Worm (Caenorhabditis elegans) whole organism, late embryonic: ENCODE results near the gene inos-1.

Source experiments
- C08G9.2 ChIP-seq: sonication (generic microtip); optimal IDR thresholded peaks from 2 replicates; lab custom pipeline; 2016; ENCODE audit warnings: mild to moderate bottlenecking, missing genetic modification characterization, moderate library complexity, missing compliant biosample characterization
- C38D4.7 ChIP-seq: fragments of 200-800 bp; sonication (Bioruptor generic); optimal IDR thresholded peaks from 2 replicates; lab custom pipeline; 2018; ENCODE audit warnings: mild to moderate bottlenecking, missing genetic modification characterization, moderate library complexity, missing compliant biosample characterization
- ceh-14 ChIP-seq: sonication (generic microtip); optimal IDR thresholded peaks from 2 replicates; lab custom pipeline; 2016; ENCODE audit warnings: missing genotype, missing genetic modification characterization, missing compliant biosample characterization
- ceh-18 ChIP-seq: sonication (generic microtip); optimal IDR thresholded peaks from 2 replicates; lab custom pipeline; 2016; ENCODE audit warnings: missing genetic modification characterization, missing compliant biosample characterization
- ceh-19 ChIP-seq: fragments of 200-800 bp; sonication (Bioruptor generic); optimal IDR thresholded peaks from 2 replicates; lab custom pipeline; 2018; ENCODE audit warnings: mild to moderate bottlenecking, missing genetic modification characterization, missing compliant biosample characterization
- ceh-2 ChIP-seq: sonication (generic microtip); optimal IDR thresholded peaks from 2 replicates; lab custom pipeline; 2016; ENCODE audit warnings: missing genotype, missing genetic modification characterization, missing compliant biosample characterization
- ceh-22 ChIP-seq: sonication (generic microtip); optimal IDR thresholded peaks from 2 replicates; lab custom pipeline; 2017; ENCODE audit warnings: missing biosample characterization, missing genetic modification characterization
- ceh-24 ChIP-seq: sonication (generic microtip); optimal IDR thresholded peaks from 2 replicates; lab custom pipeline; 2016; ENCODE audit warnings: mild to moderate bottlenecking, missing genetic modification characterization, missing compliant biosample characterization
- ceh-34 ChIP-seq: sonication (generic microtip); optimal IDR thresholded peaks from 2 replicates; lab custom pipeline; 2016; ENCODE audit warnings: mild to moderate bottlenecking, missing genetic modification characterization, missing compliant biosample characterization
- ceh-45 ChIP-seq: fragments of 200-800 bp; sonication (Bioruptor generic); IDR thresholded peaks from 2 replicates; pipeline ENCODE4 v1.3.6; 2022; ENCODE audit warnings: missing genetic modification reagents, missing genetic modification characterization, missing compliant biosample characterization
- elt-4 ChIP-seq: sonication (generic microtip); optimal IDR thresholded peaks from 2 replicates; lab custom pipeline; 2016; ENCODE audit warnings: missing genetic modification characterization, missing compliant biosample characterization
- ets-4 ChIP-seq: sonication (generic microtip); optimal IDR thresholded peaks from 2 replicates; lab custom pipeline; 2016; ENCODE audit warnings: missing genetic modification characterization, missing compliant biosample characterization
- eyg-1 ChIP-seq: sonication (generic microtip); optimal IDR thresholded peaks from 2 replicates; lab custom pipeline; 2016; ENCODE audit warnings: missing genotype, missing genetic modification characterization, missing compliant biosample characterization
- fax-1 ChIP-seq: sonication (generic microtip); optimal IDR thresholded peaks from 2 replicates; lab custom pipeline; 2016; ENCODE audit warnings: missing genotype, missing genetic modification characterization, missing compliant biosample characterization
- hlh-13 ChIP-seq: fragments of 200-800 bp; sonication (Bioruptor generic); optimal IDR thresholded peaks from 2 replicates; lab custom pipeline; 2018; ENCODE audit warnings: mild to moderate bottlenecking, missing genetic modification characterization, missing compliant biosample characterization
- hlh-30 ChIP-seq: sonication (generic microtip); optimal IDR thresholded peaks from 2 replicates; lab custom pipeline; 2017; ENCODE audit warnings: antibody characterized with exemption, missing genetic modification characterization, missing compliant biosample characterization; ENCODE audit not compliant: insufficient read depth
- hlh-6 ChIP-seq: sonication (generic microtip); optimal IDR thresholded peaks from 2 replicates; lab custom pipeline; 2016; ENCODE audit warnings: missing genotype, missing genetic modification characterization, missing compliant biosample characterization
- hlh-8 ChIP-seq: sonication (generic microtip); optimal IDR thresholded peaks from 2 replicates; lab custom pipeline; 2016; ENCODE audit warnings: missing genotype, missing genetic modification characterization, missing compliant biosample characterization
- lin-11 ChIP-seq: fragments of 200-800 bp; sonication (Bioruptor generic); optimal IDR thresholded peaks from 2 replicates; lab custom pipeline; 2018; ENCODE audit warnings: mild to moderate bottlenecking, missing genetic modification characterization, missing compliant biosample characterization
- madf-2 ChIP-seq: sonication (generic microtip); optimal IDR thresholded peaks from 2 replicates; lab custom pipeline; 2017; ENCODE audit warnings: missing genetic modification characterization, missing compliant biosample characterization
- nhr-11 ChIP-seq: fragments of 150-350 bp; optimal IDR thresholded peaks from 2 replicates; lab custom pipeline; 2014; ENCODE audit warnings: missing biosample characterization, missing genetic modification characterization
- nhr-232 ChIP-seq: sonication (generic microtip); optimal IDR thresholded peaks from 2 replicates; lab custom pipeline; 2016; ENCODE audit warnings: missing genetic modification characterization, missing compliant biosample characterization
- odd-2 ChIP-seq: sonication (generic microtip); optimal IDR thresholded peaks from 2 replicates; lab custom pipeline; 2017; ENCODE audit warnings: antibody characterized with exemption, mild to moderate bottlenecking, missing genetic modification characterization, missing compliant biosample characterization
- pag-3 ChIP-seq: sonication (generic microtip); optimal IDR thresholded peaks from 2 replicates; lab custom pipeline; 2016; ENCODE audit warnings: missing compliant biosample characterization, missing genetic modification characterization, borderline replicate concordance
- pax-1 ChIP-seq: fragments of 150-350 bp; optimal IDR thresholded peaks from 2 replicates; lab custom pipeline; 2014; ENCODE audit warnings: missing biosample characterization, missing genetic modification characterization
- pqm-1 ChIP-seq: sonication (generic microtip); optimal IDR thresholded peaks from 2 replicates; lab custom pipeline; 2016; ENCODE audit warnings: missing genetic modification characterization, missing compliant biosample characterization
- ref-2 ChIP-seq: sonication (generic microtip); optimal IDR thresholded peaks from 2 replicates; lab custom pipeline; 2016; ENCODE audit warnings: missing genetic modification characterization, missing compliant biosample characterization
- rnt-1 ChIP-seq: sonication (generic microtip); optimal IDR thresholded peaks from 2 replicates; lab custom pipeline; 2016; ENCODE audit warnings: missing genetic modification characterization, missing compliant biosample characterization
- sdc-2 ChIP-seq: sonication (generic microtip); optimal IDR thresholded peaks from 2 replicates; lab custom pipeline; 2016; ENCODE audit warnings: missing genotype, missing genetic modification characterization, missing compliant biosample characterization
- sox-4 ChIP-seq: sonication (generic microtip); optimal IDR thresholded peaks from 2 replicates; lab custom pipeline; 2017; ENCODE audit warnings: mild to moderate bottlenecking, missing genetic modification characterization, inconsistent platforms, missing compliant biosample characterization
- tbx-2 ChIP-seq: sonication (generic microtip); optimal IDR thresholded peaks from 2 replicates; lab custom pipeline; 2016; ENCODE audit warnings: missing genetic modification characterization, missing compliant biosample characterization
- unc-3 ChIP-seq, 2 experiments: fragments of 200-800 bp in 1 of 2; sonication (Bioruptor generic) in 1 of 2; sonication (generic microtip) in 1 of 2; conservative IDR thresholded peaks in 1 of 2; optimal IDR thresholded peaks in 1 of 2; 2 replicates each; pipeline versions ENCODE4 v1.3.6 to Lab custom; 2016 to 2022; ENCODE audit warnings: missing compliant biosample characterization in 2 of 2, missing genetic modification characterization in 2 of 2, missing genetic modification reagents in 1 of 2
- unc-42 ChIP-seq: sonication (generic microtip); optimal IDR thresholded peaks from 2 replicates; lab custom pipeline; 2016; ENCODE audit warnings: missing genotype, missing genetic modification characterization, missing compliant biosample characterization
- unc-55 ChIP-seq: sonication (generic microtip); optimal IDR thresholded peaks from 2 replicates; lab custom pipeline; 2017; ENCODE audit warnings: missing biosample characterization, missing genetic modification reagents, missing genetic modification characterization
- zip-5 ChIP-seq: sonication (generic microtip); optimal IDR thresholded peaks from 2 replicates; lab custom pipeline; 2016; ENCODE audit warnings: missing genetic modification characterization, missing compliant biosample characterization

inos-1 gene

ce11 chrII:11685177-11685576, 14.9 kb downstream of the inos-1 start, which contains the start of gene C47D12.5:
Gene C47D12.5, minus strand, starts transcription at chrII:11685277.
- TF ChIP-seq rnt-1 (tag; lab: Kevin White, UChicago): no peak
- TF ChIP-seq odd-2: no peak
- no peak for TF ChIP-seq sox-4
- no peak for TF ChIP-seq hlh-13
- no peak for TF ChIP-seq ref-2 (tag; lab: Kevin White, UChicago)
- TF ChIP-seq ets-4: no peak
- no peak for TF ChIP-seq C38D4.7 (GFP tag; lab: Kevin White, UChicago)
- no peak for TF ChIP-seq hlh-6 (tag; lab: Kevin White, UChicago)
- no peak for TF ChIP-seq lin-11
- TF ChIP-seq C08G9.2 (tag; lab: Kevin White, UChicago): no peak
- no peak for TF ChIP-seq madf-2
- no peak for TF ChIP-seq ceh-45 (GFP tag; lab: Robert Waterston, UW)
- TF ChIP-seq eyg-1 (tag; lab: Kevin White, UChicago): no peak
- TF ChIP-seq elt-4 (tag; lab: Kevin White, UChicago): no peak
- TF ChIP-seq unc-55: no peak
- no peak for TF ChIP-seq ceh-14 (tag; lab: Kevin White, UChicago)

- no peak for TF ChIP-seq nhr-232 (tag; lab: Kevin White, UChicago)
- no peak for TF ChIP-seq ceh-45 (GFP tag; lab: Robert Waterston, UW)
- TF ChIP-seq C08G9.2 (tag; lab: Kevin White, UChicago): no peak
Observed at ce11 chrII:11681136-11681824, 18.8 kb downstream of the inos-1 start, which contains the start of the genes sfxn-1.4 and C47D12.4. Gene sfxn-1.4, minus strand, starts transcription at chrII:11681236. Gene C47D12.4, plus strand, starts transcription at chrII:11681774.

ce11 chrII:11680220-11680619, 19.9 kb downstream of the inos-1 start:
- TF ChIP-seq hlh-8 (tag; lab: Kevin White, UChicago): no peak
- no peak for TF ChIP-seq ceh-22 (tag; lab: Kevin White, UChicago)
- TF ChIP-seq pax-1 (tag; lab: Kevin White, UChicago): no peak
- TF ChIP-seq C08G9.2 (tag; lab: Kevin White, UChicago): no peak
- no peak for TF ChIP-seq fax-1 (tag; lab: Kevin White, UChicago)
- no peak for TF ChIP-seq pqm-1 (tag; lab: Kevin White, UChicago)
- TF ChIP-seq odd-2: no peak
- no peak for TF ChIP-seq nhr-11 (tag; lab: Kevin White, UChicago)
- TF ChIP-seq pag-3 (tag; lab: Kevin White, UChicago): no peak
- TF ChIP-seq hlh-13: no peak
- no peak for TF ChIP-seq ref-2 (tag; lab: Kevin White, UChicago)
- TF ChIP-seq ceh-19 (GFP tag; lab: Kevin White, UChicago): no peak
- TF ChIP-seq zip-5 (tag; lab: Kevin White, UChicago): no peak
- no peak for TF ChIP-seq ceh-24 (tag; lab: Kevin White, UChicago)
- no peak for TF ChIP-seq lin-11
- no peak for TF ChIP-seq unc-55
- TF ChIP-seq ceh-34: no peak
- no peak for TF ChIP-seq hlh-30

ce11 chrII:11675877-11676473, 24.1 kb downstream of the inos-1 start, which contains the start of the genes trr-1 and C47D12.2:
Gene trr-1, minus strand, starts transcription at chrII:11675927.
Gene C47D12.2, plus strand, starts transcription at chrII:11676306.
- TF ChIP-seq tbx-2 (tag; lab: Kevin White, UChicago) (peak; percentile 48), hlh-30 (peak; percentile 57), ceh-14 (tag; lab: Kevin White, UChicago) (peak; percentile 34), madf-2 (peak; percentile 29), sdc-2 (peak; percentile 1), unc-3 (GFP tag; conservative IDR thresholded peaks at IDR 0.05; lab: Robert Waterston, UW) (no peak), unc-3 (tag; optimal IDR thresholded peaks at IDR 0.05; lab: Kevin White, UChicago) (peak; percentile 7), ceh-2 (tag; lab: Kevin White, UChicago) (no peak), unc-42 (peak; percentile 69), ref-2 (tag; lab: Kevin White, UChicago) (no peak), ceh-18 (tag; lab: Kevin White, UChicago) (peak; percentile 43)
